Fruit fly (Drosophila melanogaster): ENCODE data around the gene SP1029.

The SP1029 gene

DNA sequence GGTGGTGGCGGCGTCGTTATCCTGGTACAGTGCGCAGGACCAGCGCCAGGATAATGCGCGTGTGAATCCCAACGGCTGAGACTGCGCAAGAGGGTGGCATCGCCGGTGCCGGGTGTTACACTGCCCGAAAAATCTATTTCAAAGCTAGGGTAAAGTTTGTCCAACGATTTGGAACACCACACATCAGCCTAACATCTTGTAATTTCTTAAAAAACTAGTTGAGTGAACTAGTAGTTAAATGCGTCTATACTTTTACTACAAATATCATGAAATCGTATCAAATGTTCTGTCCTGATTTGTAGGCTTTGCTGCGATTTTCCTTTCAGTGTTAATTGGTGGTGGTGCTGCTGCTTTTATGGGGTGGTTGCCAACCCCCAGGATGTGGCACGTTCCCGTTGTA is 14.8 kb upstream of the SP1029 start (continued):
- TF ChIP-seq CG3407 (GFP tag; optimal IDR thresholded peaks at IDR 0.05) (peak; percentile 25), peb (GFP tag; IDR thresholded peaks at IDR 0.05) (0 out of 2 replicates have a peak, but pooled peaks have one; percentile 10), dpn (GFP tag; optimal IDR thresholded peaks at IDR 0.05) (peak in 1 of 2 experiments; percentile 12), caup (GFP tag; optimal IDR thresholded peaks at IDR 0.05; ENCODE audit: severe bottlenecking) (no peak), CG5953 (GFP tag; IDR thresholded peaks at IDR 0.05) (no peak), usp (GFP tag; optimal IDR thresholded peaks at IDR 0.05) (no peak), H2.0 (GFP tag; IDR thresholded peaks at IDR 0.05) (peak; percentile 19; the same call in 1 of the 2 replicates), ERR (GFP tag; optimal IDR thresholded peaks at IDR 0.05) (no peak), CG8924 (tag; optimal IDR thresholded peaks at IDR 0.05) (peak; percentile 24), CG15269 (tag; optimal IDR thresholded peaks at IDR 0.05) (no peak), CG10274 (GFP tag; optimal IDR thresholded peaks at IDR 0.05) (no peak), CG30431 (GFP tag; optimal IDR thresholded peaks at IDR 0.05) (peak; percentile 35), tx (GFP tag; optimal IDR thresholded peaks at IDR 0.05) (no peak), otp (GFP tag; IDR thresholded peaks at IDR 0.05) (0 out of 3 replicates have a peak, but pooled peaks have one; percentile 10), CG18476 (GFP tag; optimal IDR thresholded peaks at IDR 0.05) (no peak), dmrt99B (tag; optimal IDR thresholded peaks at IDR 0.05) (peak; percentile 41), HmgD (GFP tag; optimal IDR thresholded peaks at IDR 0.05) (no peak), Dbx (GFP tag; IDR thresholded peaks at IDR 0.05) (no peak), Dad (GFP tag; optimal IDR thresholded peaks at IDR 0.05) (no peak), salm (tag; optimal IDR thresholded peaks at IDR 0.05) (no peak), CG17186 (GFP tag; optimal IDR thresholded peaks at IDR 0.05) (no peak), Opbp (GFP tag; IDR thresholded peaks at IDR 0.05; ENCODE audit: partially characterized antibody) (no peak), CG11247 (GFP tag; IDR thresholded peaks at IDR 0.05) (no peak), CG2875 (GFP tag; optimal IDR thresholded peaks at IDR 0.05) (peak; percentile 39), CG17568 (GFP tag; optimal IDR thresholded peaks at IDR 0.05) (no peak), dan (GFP tag; IDR thresholded peaks at IDR 0.05) (0 out of 2 replicates have a peak, but pooled peaks have one; percentile 33), NK7.1 (GFP tag; optimal IDR thresholded peaks at IDR 0.05) (no peak), CG17802 (tag; optimal IDR thresholded peaks at IDR 0.05) (peak; percentile 3), phol (tag; optimal IDR thresholded peaks at IDR 0.05) (peak; percentile 54), exex (tag; optimal IDR thresholded peaks at IDR 0.05) (no peak), tap (tag; optimal IDR thresholded peaks at IDR 0.05) (peak; percentile 23), CG6254 (GFP tag; optimal IDR thresholded peaks at IDR 0.05) (peak; percentile 35), Xrp1 (GFP tag; IDR thresholded peaks at IDR 0.05) (peak; percentile 75), CG7928 (GFP tag; optimal IDR thresholded peaks at IDR 0.05) (no peak), D19A (tag; optimal IDR thresholded peaks at IDR 0.05) (peak; percentile 52), CG10654 (GFP tag; optimal IDR thresholded peaks at IDR 0.05) (no peak), Dip3 (GFP tag; optimal IDR thresholded peaks at IDR 0.05) (no peak), slou (GFP tag; optimal IDR thresholded peaks at IDR 0.05) (no peak), odd (GFP tag; optimal IDR thresholded peaks at IDR 0.05) (no peak), Rx (GFP tag; IDR thresholded peaks at IDR 0.05) (0 out of 2 replicates have a peak, but pooled peaks have one; percentile 4), CG2199 (GFP tag; IDR thresholded peaks at IDR 0.05) (no peak), bsh (GFP tag; optimal IDR thresholded peaks at IDR 0.05) (peak in 1 of 2 experiments; percentile 78), fd96Cb (tag; optimal IDR thresholded peaks at IDR 0.05) (peak; percentile 33), CG12155 (GFP tag; optimal IDR thresholded peaks at IDR 0.05) (no peak), Hr51 (GFP tag; optimal IDR thresholded peaks at IDR 0.05) (peak in 1 of 2 experiments; percentile 21), Stat92E (GFP tag; optimal IDR thresholded peaks at IDR 0.05) (peak in 1 of 3 experiments; percentile 18), kah (GFP tag; optimal IDR thresholded peaks at IDR 0.05) (no peak), Oli (tag; optimal IDR thresholded peaks at IDR 0.05) (peak; percentile 52), CG17359 (tag; optimal IDR thresholded peaks at IDR 0.05) (peak; percentile 7), CG6765 (GFP tag; optimal IDR thresholded peaks at IDR 0.05) (no peak)
